Fruit fly (Drosophila melanogaster): Measurements from ENCODE around the gene CG8838.

CG8838 gene

dm6 chr2L:3376684-3377086, 19.2 kb downstream of the CG8838 start, which contains the start of the genes CG9662 and Ptpa (continued):
- TF ChIP-seq Xrp1 (GFP tag; IDR thresholded peaks at IDR 0.05) (peak; percentile 77), CG4854 (GFP tag; optimal IDR thresholded peaks at IDR 0.05) (peak; percentile 49), CG13775 (GFP tag; optimal IDR thresholded peaks at IDR 0.05) (peak; percentile 87), luna (GFP tag; optimal IDR thresholded peaks at IDR 0.05) (peak; percentile 65), Optix (GFP tag; IDR thresholded peaks at IDR 0.05) (peak; percentile 82), CG6689 (GFP tag; IDR thresholded peaks at IDR 0.05) (peak; percentile 73), CG10267 (tag; optimal IDR thresholded peaks at IDR 0.05) (peak; percentile 80), odd (GFP tag; optimal IDR thresholded peaks at IDR 0.05) (no peak), chn (GFP tag; optimal IDR thresholded peaks at IDR 0.05) (peak; percentile 88), Kr (GFP tag; optimal IDR thresholded peaks at IDR 0.05) (no peak), bcd (GFP tag; optimal IDR thresholded peaks at IDR 0.05) (peak; percentile 78), HHEX (GFP tag; optimal IDR thresholded peaks at IDR 0.05) (peak; percentile 47), CG15696 (tag; optimal IDR thresholded peaks at IDR 0.05) (peak; percentile 84), CG13424 (tag; optimal IDR thresholded peaks at IDR 0.05) (peak; percentile 80), CG2875 (GFP tag; optimal IDR thresholded peaks at IDR 0.05) (peak; percentile 31), ERR (GFP tag; optimal IDR thresholded peaks at IDR 0.05) (peak; percentile 65), fru (optimal IDR thresholded peaks at IDR 0.05) (no peak), cg (GFP tag; optimal IDR thresholded peaks at IDR 0.05) (no peak), Drgx (GFP tag; IDR thresholded peaks at IDR 0.05) (no peak), CG4328 (GFP tag; optimal IDR thresholded peaks at IDR 0.05) (peak; percentile 32), CG31441 (GFP tag; IDR thresholded peaks at IDR 0.05) (peak; percentile 72; the same call in 1 of the 2 replicates), klu (GFP tag; IDR thresholded peaks at IDR 0.05) (peak; percentile 85), CG14050 (GFP tag; IDR thresholded peaks at IDR 0.05) (no peak; the same call in 2 of the 3 replicates), Hand (GFP tag; optimal IDR thresholded peaks at IDR 0.05) (no peak), CG9727 (GFP tag; optimal IDR thresholded peaks at IDR 0.05) (peak; percentile 77), CG4282 (GFP tag; optimal IDR thresholded peaks at IDR 0.05) (peak; percentile 62), sisA (GFP tag; IDR thresholded peaks at IDR 0.05) (peak; percentile 92), CG4730 (GFP tag; IDR thresholded peaks at IDR 0.05) (peak; percentile 64), CG1603 (tag; optimal IDR thresholded peaks at IDR 0.05) (peak; percentile 89), Ptx1 (GFP tag; IDR thresholded peaks at IDR 0.05) (peak; percentile 90), trem (tag; optimal IDR thresholded peaks at IDR 0.05) (peak; percentile 80), unpg (GFP tag; optimal IDR thresholded peaks at IDR 0.05) (peak; percentile 66), CG30431 (GFP tag; optimal IDR thresholded peaks at IDR 0.05) (peak; percentile 74), CG7271 (tag; optimal IDR thresholded peaks at IDR 0.05) (peak; percentile 7), Hr3 (GFP tag; optimal IDR thresholded peaks at IDR 0.05) (peak; percentile 88), corto (GFP tag; optimal IDR thresholded peaks at IDR 0.05) (no peak), CG6854 (GFP tag; optimal IDR thresholded peaks at IDR 0.05) (no peak), gro (GFP tag; optimal IDR thresholded peaks at IDR 0.05) (peak; percentile 78), insv (GFP tag; optimal IDR thresholded peaks at IDR 0.05) (peak in 1 of 2 experiments; percentile 17), CG4424 (GFP tag; optimal IDR thresholded peaks at IDR 0.05) (peak; percentile 81), Adf1 (GFP tag; IDR thresholded peaks at IDR 0.05) (peak; percentile 50), mld (GFP tag; IDR thresholded peaks at IDR 0.05; ENCODE audit: partially characterized antibody) (0 out of 3 replicates have a peak, but pooled peaks have one; percentile 44), ab (GFP tag; optimal IDR thresholded peaks at IDR 0.05) (peak; percentile 59), CG12391 (tag; optimal IDR thresholded peaks at IDR 0.05) (peak; percentile 89), bab2 (GFP tag; optimal IDR thresholded peaks at IDR 0.05) (peak; percentile 90), sob (GFP tag; IDR thresholded peaks at IDR 0.05) (peak; percentile 82), CG15601 (tag; optimal IDR thresholded peaks at IDR 0.05) (peak; percentile 55), CG1233 (GFP tag; optimal IDR thresholded peaks at IDR 0.05) (peak; percentile 55), Spps (tag; optimal IDR thresholded peaks at IDR 0.05) (no peak), en (GFP tag; optimal IDR thresholded peaks at IDR 0.05) (no peak), CG6765 (GFP tag; optimal IDR thresholded peaks at IDR 0.05) (no peak)

Data from whole organism, embryonic.